Worm (Caenorhabditis elegans): ENCODE results near the gene F54C8.1.

The F54C8.1 gene

DNA sequence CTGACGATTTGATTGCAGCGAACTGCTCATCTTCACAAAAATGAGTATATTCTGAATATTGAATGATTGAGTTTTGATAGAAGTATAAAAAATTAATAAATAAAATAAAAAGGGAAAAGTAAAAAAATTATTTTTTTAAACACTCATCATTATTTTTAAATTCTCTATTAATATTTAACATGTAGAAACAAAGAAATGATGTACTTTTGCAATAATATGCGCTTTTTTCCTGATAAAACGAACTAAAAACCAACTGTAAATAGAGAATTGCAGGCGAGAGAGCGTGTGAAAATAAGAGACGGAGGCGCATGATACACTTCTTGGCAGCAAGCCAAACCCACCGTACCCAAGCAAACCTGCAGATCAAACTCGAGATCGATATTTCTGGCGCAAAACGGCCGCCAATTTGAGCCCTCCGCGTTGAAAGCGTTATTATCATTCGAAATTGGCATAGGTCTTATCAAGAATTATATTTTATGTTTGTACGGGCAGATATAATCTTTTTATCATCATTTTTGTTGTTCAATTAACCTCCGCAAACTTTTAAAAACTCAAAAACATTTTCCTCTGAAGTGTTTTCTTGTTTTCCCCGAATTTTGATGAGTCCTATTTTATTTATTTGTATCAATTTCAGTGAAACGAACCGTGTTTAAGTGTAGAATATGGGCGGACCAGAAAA is 16.6 kb downstream of the F54C8.1 start, which contains the start of the genes rheb-1 and spk-1 (continued):
- TF ChIP-seq K12H6.12 (tag; optimal IDR thresholded peaks at IDR 0.05), result peak; percentile 76
- no peak for TF ChIP-seq akir-1 (GFP tag; optimal IDR thresholded peaks at IDR 0.05)
- peak; percentile 94 for TF ChIP-seq nhr-80 (tag; optimal IDR thresholded peaks at IDR 0.05)
- peak; percentile 65 for TF ChIP-seq K11D2.4 (GFP tag; IDR thresholded peaks at IDR 0.05)
- no peak for TF ChIP-seq T26A5.8 (tag; optimal IDR thresholded peaks at IDR 0.05)
- no peak for TF ChIP-seq nhr-120 (GFP tag; IDR thresholded peaks at IDR 0.05)
- TF ChIP-seq ztf-25 (GFP tag; IDR thresholded peaks at IDR 0.05), result no peak
- peak; percentile 80; the same call in 1 of the 2 replicates for TF ChIP-seq F37B4.10 (GFP tag; IDR thresholded peaks at IDR 0.05)
- TF ChIP-seq F33H1.4 (GFP tag; IDR thresholded peaks at IDR 0.05), result peak; percentile 72
- TF ChIP-seq nhr-27 (tag; optimal IDR thresholded peaks at IDR 0.05), result no peak
- 0 out of 2 replicates have a peak, but pooled peaks have one; percentile 18 for TF ChIP-seq egrh-3 (GFP tag; IDR thresholded peaks at IDR 0.05)
- peak; percentile 77 for TF ChIP-seq F49E8.2 (tag; optimal IDR thresholded peaks at IDR 0.05; ENCODE audit: insufficient read depth)
- peak; percentile 22; the same call in 1 of the 2 replicates for TF ChIP-seq attf-6 (GFP tag; IDR thresholded peaks at IDR 0.05)
- no peak for TF ChIP-seq C17E4.6 (GFP tag; IDR thresholded peaks at IDR 0.05)
- peak; percentile 76 for TF ChIP-seq ceh-91 (GFP tag; IDR thresholded peaks at IDR 0.05)
- TF ChIP-seq egl-44 (GFP tag; IDR thresholded peaks at IDR 0.05), result peak; percentile 65; the same call in 1 of the 2 replicates
- TF ChIP-seq dpff-1 (tag; optimal IDR thresholded peaks at IDR 0.05), result no peak
- TF ChIP-seq bed-1 (GFP tag; IDR thresholded peaks at IDR 0.05), result no peak
- TF ChIP-seq ekl-4 (GFP tag; IDR thresholded peaks at IDR 0.05), result peak; percentile 66; the same call in 1 of the 2 replicates
- peak; percentile 97 for TF ChIP-seq dox-1 (GFP tag; IDR thresholded peaks at IDR 0.05)
- TF ChIP-seq cebp-1 (GFP tag; IDR thresholded peaks at IDR 0.05), result peak; percentile 77
- TF ChIP-seq cebp-1 (tag; optimal IDR thresholded peaks at IDR 0.05), result peak; percentile 86
- TF ChIP-seq rec-8 (tag; optimal IDR thresholded peaks at IDR 0.05), result no peak
- no peak for TF ChIP-seq ceh-40 (GFP tag; IDR thresholded peaks at IDR 0.05)
- peak; percentile 73 for TF ChIP-seq C06A6.2 (GFP tag; conservative IDR thresholded peaks at IDR 0.05)
- peak; percentile 86 for TF ChIP-seq ceh-27 (GFP tag; optimal IDR thresholded peaks at IDR 0.05)
- no peak for TF ChIP-seq aptf-2 (GFP tag; conservative IDR thresholded peaks at IDR 0.05)
- TF ChIP-seq pbrm-1 (GFP tag; IDR thresholded peaks at IDR 0.05), result peak; percentile 94
- TF ChIP-seq madf-10 (tag; optimal IDR thresholded peaks at IDR 0.05), result peak; percentile 84
- no peak for TF ChIP-seq F57C9.4 (tag; optimal IDR thresholded peaks at IDR 0.05)
- TF ChIP-seq lin-54 (GFP tag; optimal IDR thresholded peaks at IDR 0.05), result peak; percentile 84
- no peak for TF ChIP-seq hmg-20 (GFP tag; IDR thresholded peaks at IDR 0.05)
- peak; percentile 66; the same call in 1 of the 2 replicates for TF ChIP-seq Y95B8A.8 (GFP tag; IDR thresholded peaks at IDR 0.05)
- peak; percentile 83 for TF ChIP-seq madf-6 (GFP tag; IDR thresholded peaks at IDR 0.05)
- peak; percentile 74 for TF ChIP-seq ztf-18 (tag; optimal IDR thresholded peaks at IDR 0.05)
- no peak for TF ChIP-seq mel-28 (tag; optimal IDR thresholded peaks at IDR 0.05; ENCODE audit: borderline replicate concordance)
- no peak for TF ChIP-seq F10E7.11 (tag; optimal IDR thresholded peaks at IDR 0.05)
- 0 out of 2 replicates have a peak, but pooled peaks have one; percentile 40 for TF ChIP-seq attf-3 (GFP tag; conservative IDR thresholded peaks at IDR 0.05)
- peak; percentile 60 for TF ChIP-seq ztf-26 (tag; optimal IDR thresholded peaks at IDR 0.05)
- TF ChIP-seq hmg-1.2 (GFP tag; IDR thresholded peaks at IDR 0.05), result peak; percentile 94
- 0 out of 2 replicates have a peak, but pooled peaks have one; percentile 33 for TF ChIP-seq Y79H2A.3 (GFP tag; conservative IDR thresholded peaks at IDR 0.05)
- no peak for TF ChIP-seq ama-1 (optimal IDR thresholded peaks at IDR 0.05)
- no peak for TF ChIP-seq ama-1 (GFP tag; optimal IDR thresholded peaks at IDR 0.05)
- TF ChIP-seq snpc-1.3 (tag; optimal IDR thresholded peaks at IDR 0.05; ENCODE audit: insufficient read depth), result no peak
- TF ChIP-seq lir-1 (GFP tag; conservative IDR thresholded peaks at IDR 0.05), result peak; percentile 66; the same call in 1 of the 2 replicates
- no peak for TF ChIP-seq fkh-3 (tag; optimal IDR thresholded peaks at IDR 0.05)
- TF ChIP-seq Y67H2A.10 (GFP tag; conservative IDR thresholded peaks at IDR 0.05), result peak; percentile 87
- TF ChIP-seq D2030.7 (GFP tag; IDR thresholded peaks at IDR 0.05), result peak; percentile 78
